Worm (Caenorhabditis elegans): ENCODE data around the gene marc-1.

marc-1 gene

ce11 chrV:9703549-9703948, 36.0 kb upstream of the marc-1 start (continued):
- no peak for TF ChIP-seq zim-3 (tag; optimal IDR thresholded peaks at IDR 0.05)
- TF ChIP-seq ceh-79 (tag; optimal IDR thresholded peaks at IDR 0.05), result no peak
- no peak for TF ChIP-seq snpc-4 (GFP tag; optimal IDR thresholded peaks at IDR 0.05)
- no peak for TF ChIP-seq snpc-4 (tag; optimal IDR thresholded peaks at IDR 0.05)
- TF ChIP-seq die-1 (tag; optimal IDR thresholded peaks at IDR 0.05), result no peak
- no peak for TF ChIP-seq akir-1 (GFP tag; optimal IDR thresholded peaks at IDR 0.05)
- TF ChIP-seq sdz-38 (tag; optimal IDR thresholded peaks at IDR 0.05), result no peak
- no peak for TF ChIP-seq sea-2 (GFP tag; IDR thresholded peaks at IDR 0.05)
- TF ChIP-seq C17E4.6 (GFP tag; IDR thresholded peaks at IDR 0.05), result no peak
- no peak for TF ChIP-seq ztf-26 (tag; optimal IDR thresholded peaks at IDR 0.05)
- no peak for TF ChIP-seq gei-17 (GFP tag; optimal IDR thresholded peaks at IDR 0.05)
- peak; percentile 85 for TF ChIP-seq efl-1 (GFP tag; optimal IDR thresholded peaks at IDR 0.05)
- TF ChIP-seq ceh-40 (GFP tag; IDR thresholded peaks at IDR 0.05), result no peak
- TF ChIP-seq chd-7 (tag; optimal IDR thresholded peaks at IDR 0.05), result no peak
- peak; percentile 43 for TF ChIP-seq dpl-1 (GFP tag; optimal IDR thresholded peaks at IDR 0.05)
- TF ChIP-seq athp-1 (tag; optimal IDR thresholded peaks at IDR 0.05), result no peak
- no peak for TF ChIP-seq let-526 (GFP tag; IDR thresholded peaks at IDR 0.05)
- no peak for TF ChIP-seq hmg-20 (GFP tag; IDR thresholded peaks at IDR 0.05)
- no peak for TF ChIP-seq let-607 (tag; optimal IDR thresholded peaks at IDR 0.05)
- no peak for TF ChIP-seq F10E7.11 (tag; optimal IDR thresholded peaks at IDR 0.05)
- no peak for TF ChIP-seq fkh-3 (tag; optimal IDR thresholded peaks at IDR 0.05)
- TF ChIP-seq nhr-27 (tag; optimal IDR thresholded peaks at IDR 0.05), result no peak
- TF ChIP-seq K12H6.12 (tag; optimal IDR thresholded peaks at IDR 0.05), result no peak
- no peak for TF ChIP-seq egl-18 (GFP tag; IDR thresholded peaks at IDR 0.05)
- TF ChIP-seq egl-44 (GFP tag; IDR thresholded peaks at IDR 0.05), result no peak
- TF ChIP-seq unc-130 (GFP tag; optimal IDR thresholded peaks at IDR 0.05), result no peak
- no peak for TF ChIP-seq nhr-80 (tag; optimal IDR thresholded peaks at IDR 0.05)
- TF ChIP-seq tlf-1 (GFP tag; optimal IDR thresholded peaks at IDR 0.05), result no peak
- peak; percentile 42 for TF ChIP-seq xnd-1 (tag; optimal IDR thresholded peaks at IDR 0.05)

ce11 chrV:9704399-9704798, 35.1 kb upstream of the marc-1 start:
- TF ChIP-seq snpc-4 (GFP tag; optimal IDR thresholded peaks at IDR 0.05) (no peak), snpc-4 (tag; optimal IDR thresholded peaks at IDR 0.05) (no peak), K12H6.12 (tag; optimal IDR thresholded peaks at IDR 0.05) (peak; percentile 47), ceh-27 (GFP tag; optimal IDR thresholded peaks at IDR 0.05) (peak; percentile 74), cebp-1 (GFP tag; IDR thresholded peaks at IDR 0.05) (peak; percentile 78; the same call in 1 of the 2 replicates), cebp-1 (tag; optimal IDR thresholded peaks at IDR 0.05) (peak; percentile 96), xnd-1 (tag; optimal IDR thresholded peaks at IDR 0.05) (no peak), F49E8.2 (tag; optimal IDR thresholded peaks at IDR 0.05; ENCODE audit: insufficient read depth) (no peak), Y53F4B.3 (GFP tag; IDR thresholded peaks at IDR 0.05) (no peak), hmg-1.2 (GFP tag; IDR thresholded peaks at IDR 0.05) (peak; percentile 63; the same call in 1 of the 2 replicates)

- TF ChIP-seq C17E4.6 (GFP tag; IDR thresholded peaks at IDR 0.05) (no peak), lin-40 (tag; optimal IDR thresholded peaks at IDR 0.05) (no peak), chd-7 (tag; optimal IDR thresholded peaks at IDR 0.05) (no peak), ztf-25 (GFP tag; IDR thresholded peaks at IDR 0.05) (no peak), him-1 (tag; optimal IDR thresholded peaks at IDR 0.05) (no peak), let-526 (GFP tag; IDR thresholded peaks at IDR 0.05) (no peak), B0035.1 (tag; optimal IDR thresholded peaks at IDR 0.05) (no peak), hmg-20 (GFP tag; IDR thresholded peaks at IDR 0.05) (no peak), hlh-26 (GFP tag; conservative IDR thresholded peaks at IDR 0.05) (no peak), nfya-2 (GFP tag; IDR thresholded peaks at IDR 0.05) (no peak), F49E8.2 (tag; optimal IDR thresholded peaks at IDR 0.05; ENCODE audit: insufficient read depth) (no peak), ztf-3 (GFP tag; optimal IDR thresholded peaks at IDR 0.05) (no peak), F57C9.4 (tag; optimal IDR thresholded peaks at IDR 0.05) (no peak), ceh-58 (GFP tag; IDR thresholded peaks at IDR 0.05) (no peak), efl-1 (GFP tag; optimal IDR thresholded peaks at IDR 0.05) (no peak)
Measured at ce11 chrV:9706592-9706991, 32.9 kb upstream of the marc-1 start.

Data from whole organism, young adult.